Worm (Caenorhabditis elegans): ENCODE measurements around the gene R07E5.4.

The R07E5.4 gene

ce11 chrIII:4394496-4394895, at the start of gene R07E5.4:
R07E5.4 (plus strand) TSS chrIII:4394796.
- TF ChIP-seq him-1 (tag; optimal IDR thresholded peaks at IDR 0.05) (no peak), dao-5 (tag; optimal IDR thresholded peaks at IDR 0.05) (no peak), W03F9.2 (tag; optimal IDR thresholded peaks at IDR 0.05) (no peak)

- no peak for TF ChIP-seq W03F9.2 (tag; optimal IDR thresholded peaks at IDR 0.05)
- no peak for TF ChIP-seq dao-5 (tag; optimal IDR thresholded peaks at IDR 0.05)
- TF ChIP-seq him-1 (tag; optimal IDR thresholded peaks at IDR 0.05): no peak
These were observed 49.6 kb upstream of the R07E5.4 start, which contains the start of gene hse-5 for ce11 chrIII:4345034-4345433. hse-5 (plus strand) TSS chrIII:4345334.

- no peak for TF ChIP-seq dao-5 (tag; optimal IDR thresholded peaks at IDR 0.05)
- no peak for TF ChIP-seq him-1 (tag; optimal IDR thresholded peaks at IDR 0.05)
- TF ChIP-seq W03F9.2 (tag; optimal IDR thresholded peaks at IDR 0.05): no peak
These were observed 44.8 kb upstream of the R07E5.4 start, which contains the start of gene B0285.6 for ce11 chrIII:4349799-4350198. B0285.6 (plus strand) TSS chrIII:4350099.

ce11 chrIII:4356384-4356783, 38.2 kb upstream of the R07E5.4 start, which contains the start of gene mnp-1:
mnp-1 (plus strand) TSS chrIII:4356594.
- TF ChIP-seq W03F9.2 (tag; optimal IDR thresholded peaks at IDR 0.05): no peak
- TF ChIP-seq dao-5 (tag; optimal IDR thresholded peaks at IDR 0.05): no peak
- TF ChIP-seq him-1 (tag; optimal IDR thresholded peaks at IDR 0.05): no peak

- TF ChIP-seq dao-5 (tag; optimal IDR thresholded peaks at IDR 0.05) (no peak), W03F9.2 (tag; optimal IDR thresholded peaks at IDR 0.05) (no peak), him-1 (tag; optimal IDR thresholded peaks at IDR 0.05) (no peak)
These were observed 37.2 kb upstream of the R07E5.4 start for ce11 chrIII:4357438-4357837.

ce11 chrIII:4358345-4358744, 36.3 kb upstream of the R07E5.4 start:
- TF ChIP-seq W03F9.2 (tag; optimal IDR thresholded peaks at IDR 0.05) (no peak), him-1 (tag; optimal IDR thresholded peaks at IDR 0.05) (no peak), dao-5 (tag; optimal IDR thresholded peaks at IDR 0.05) (no peak)

ce11 chrIII:4359208-4359607, 35.4 kb upstream of the R07E5.4 start:
- TF ChIP-seq him-1 (tag; optimal IDR thresholded peaks at IDR 0.05) (no peak), W03F9.2 (tag; optimal IDR thresholded peaks at IDR 0.05) (no peak), dao-5 (tag; optimal IDR thresholded peaks at IDR 0.05) (no peak)

ce11 chrIII:4359900-4360299, 34.7 kb upstream of the R07E5.4 start:
- no peak for TF ChIP-seq dao-5 (tag; optimal IDR thresholded peaks at IDR 0.05)
- no peak for TF ChIP-seq him-1 (tag; optimal IDR thresholded peaks at IDR 0.05)
- no peak for TF ChIP-seq W03F9.2 (tag; optimal IDR thresholded peaks at IDR 0.05)

- TF ChIP-seq W03F9.2 (tag; optimal IDR thresholded peaks at IDR 0.05): no peak
- no peak for TF ChIP-seq dao-5 (tag; optimal IDR thresholded peaks at IDR 0.05)
- TF ChIP-seq him-1 (tag; optimal IDR thresholded peaks at IDR 0.05): no peak
These were observed 32.3 kb upstream of the R07E5.4 start for ce11 chrIII:4362332-4362731.

- no peak for TF ChIP-seq W03F9.2 (tag; optimal IDR thresholded peaks at IDR 0.05)
- TF ChIP-seq him-1 (tag; optimal IDR thresholded peaks at IDR 0.05): no peak
- no peak for TF ChIP-seq dao-5 (tag; optimal IDR thresholded peaks at IDR 0.05)
These were observed 29.6 kb upstream of the R07E5.4 start, which contains the start of gene ckb-1 for ce11 chrIII:4364974-4365373. ckb-1 (plus strand) TSS chrIII:4365274.

ce11 chrIII:4367649-4368048, 26.9 kb upstream of the R07E5.4 start, which contains the start of gene ckb-2:
ckb-2 (plus strand) TSS chrIII:4367949.
- TF ChIP-seq W03F9.2 (tag; optimal IDR thresholded peaks at IDR 0.05) (no peak), him-1 (tag; optimal IDR thresholded peaks at IDR 0.05) (no peak), dao-5 (tag; optimal IDR thresholded peaks at IDR 0.05) (no peak)

ce11 chrIII:4369381-4369809, 25.2 kb upstream of the R07E5.4 start:
- TF ChIP-seq dao-5 (tag; optimal IDR thresholded peaks at IDR 0.05): peak; percentile 75

- TF ChIP-seq W03F9.2 (tag; optimal IDR thresholded peaks at IDR 0.05): no peak
- no peak for TF ChIP-seq him-1 (tag; optimal IDR thresholded peaks at IDR 0.05)
- no peak for TF ChIP-seq dao-5 (tag; optimal IDR thresholded peaks at IDR 0.05)
These were observed 24.0 kb upstream of the R07E5.4 start, which contains the start of gene ckb-3 for ce11 chrIII:4370585-4370984. ckb-3 (plus strand) TSS chrIII:4370885.

ce11 chrIII:4372894-4373293, 21.7 kb upstream of the R07E5.4 start:
- TF ChIP-seq him-1 (tag; optimal IDR thresholded peaks at IDR 0.05): no peak
- TF ChIP-seq W03F9.2 (tag; optimal IDR thresholded peaks at IDR 0.05): no peak
- TF ChIP-seq dao-5 (tag; optimal IDR thresholded peaks at IDR 0.05): no peak

- TF ChIP-seq dao-5 (tag; optimal IDR thresholded peaks at IDR 0.05): no peak
- no peak for TF ChIP-seq him-1 (tag; optimal IDR thresholded peaks at IDR 0.05)
- no peak for TF ChIP-seq W03F9.2 (tag; optimal IDR thresholded peaks at IDR 0.05)
These were observed 19.7 kb upstream of the R07E5.4 start, which contains the start of gene pals-26 for ce11 chrIII:4374854-4375253. pals-26 (plus strand) TSS chrIII:4375154.
